Worm (Caenorhabditis elegans) whole organism, L1 larva: Measurements from ENCODE around the gene F54D5.9.

Experiments used
- egl-27 ChIP-seq, 2 experiments: fragments of 150-350 bp in 1 of 2; sonication (generic microtip); optimal IDR thresholded peaks; 3 replicates each; lab custom pipeline; 2017 to 2018; ENCODE audit warnings: missing biosample characterization in 2 of 2, missing genetic modification characterization in 2 of 2, missing genetic modification reagents in 2 of 2
- ets-5 ChIP-seq: fragments of 200-800 bp; sonication (Bioruptor generic); IDR thresholded peaks from 2 replicates; pipeline ENCODE4 v1.3.6; 2022; ENCODE audit warnings: missing genetic modification characterization, missing compliant biosample characterization
- lin-39 ChIP-seq: fragments of 150-350 bp; optimal IDR thresholded peaks from 2 replicates; lab custom pipeline; 2014; ENCODE audit warnings: missing biosample characterization, missing genetic modification reagents, missing genetic modification characterization

DNA sequence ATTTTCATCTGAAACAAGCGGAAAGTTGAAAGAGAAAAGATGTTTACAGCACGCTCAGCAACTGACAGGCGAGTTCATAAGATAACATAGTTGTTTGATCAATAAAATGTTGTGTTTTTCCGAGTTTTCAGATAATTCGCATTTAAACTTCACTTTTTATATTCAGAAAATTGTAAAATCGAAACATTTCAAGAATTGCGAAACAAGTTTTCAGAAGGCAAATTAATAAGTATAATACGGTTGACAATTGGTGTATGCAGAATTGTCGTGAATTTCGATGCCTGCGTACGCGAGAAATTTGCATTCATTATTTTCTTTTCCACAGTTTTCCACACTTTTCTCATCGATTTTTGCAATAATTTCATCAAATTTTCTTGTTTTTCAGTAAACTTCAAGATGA, 49.3 kb downstream of the F54D5.9 start, which contains the start of the genes ooc-3 and B0334.4:
- TF ChIP-seq lin-39 (tag; lab: Kevin White, UChicago) (no peak), ets-5 (GFP tag; lab: Robert Waterston, UW) (no peak), egl-27 (tag; optimal IDR thresholded peaks at IDR 0.05; lab: Kevin White, UChicago) (no peak)
